Fruit fly (Drosophila melanogaster) whole organism, embryonic: Measurements from ENCODE around the gene Lrch.

Experiments
- CG1024 ChIP-seq: fragments of 200-800 bp; sonication (Bioruptor generic); IDR thresholded peaks from 2 replicates; pipeline ENCODE4 v1.3.6; 2022; ENCODE audit warnings: missing biosample characterization, missing genetic modification characterization
- CG11247 ChIP-seq: fragments of 200-800 bp; sonication (Bioruptor generic); IDR thresholded peaks from 2 replicates; pipeline ENCODE4 v1.3.6; 2022; ENCODE audit warnings: missing biosample characterization, missing genetic modification characterization
- CG11456 ChIP-seq: fragments of 200-800 bp; sonication (Bioruptor generic); IDR thresholded peaks from 3 replicates; pipeline ENCODE4 v1.3.6; 2022; ENCODE audit warnings: missing biosample characterization, missing genetic modification characterization
- CG11695 ChIP-seq: fragments of 200-800 bp; sonication (Bioruptor generic); IDR thresholded peaks from 3 replicates; pipeline ENCODE4 v1.3.6; 2022; ENCODE audit warnings: missing biosample characterization, missing genetic modification characterization
- CG12104 ChIP-seq: fragments of 200-800 bp; sonication (Bioruptor generic); optimal IDR thresholded peaks from 3 replicates; lab custom pipeline; 2016; ENCODE audit warnings: missing biosample characterization, missing genetic modification characterization
- CG14441 ChIP-seq: fragments of 200-800 bp; sonication (Bioruptor generic); IDR thresholded peaks from 2 replicates; pipeline ENCODE4 v1.3.6; 2022; ENCODE audit warnings: missing biosample characterization, missing genetic modification characterization
- CG14860 ChIP-seq: fragments of 200-800 bp; sonication (Bioruptor generic); IDR thresholded peaks from 3 replicates; pipeline ENCODE4 v1.3.6; 2022; ENCODE audit warnings: missing biosample characterization, missing genetic modification characterization; ENCODE audit not compliant: partially characterized antibody
- CG16863 ChIP-seq: fragments of 200-800 bp; sonication (Bioruptor generic); optimal IDR thresholded peaks from 3 replicates; lab custom pipeline; 2016; ENCODE audit warnings: missing biosample characterization, missing genetic modification characterization
- CG31388 ChIP-seq: fragments of 200-800 bp; sonication (Bioruptor generic); optimal IDR thresholded peaks from 2 replicates; lab custom pipeline; 2016; ENCODE audit warnings: missing biosample characterization, missing genetic modification characterization
- CG34224 ChIP-seq: fragments of 200-800 bp; sonication (Bioruptor generic); IDR thresholded peaks from 3 replicates; pipeline ENCODE4 v1.3.6; 2022; ENCODE audit warnings: missing biosample characterization, missing genetic modification characterization; ENCODE audit not compliant: partially characterized antibody
- CG3726 ChIP-seq: fragments of 200-800 bp; sonication (Bioruptor generic); IDR thresholded peaks from 3 replicates; pipeline ENCODE4, ENCODE4 v1.3.6; 2022; ENCODE audit warnings: missing biosample characterization, missing genetic modification characterization
- CG8290 ChIP-seq, 3 experiments: fragments of 200-800 bp; sonication (Bioruptor generic); optimal IDR thresholded peaks; 2 replicates each; lab custom pipeline; 2016 to 2019; ENCODE audit warnings: missing biosample characterization in 3 of 3, missing genetic modification characterization in 3 of 3, mild to moderate bottlenecking in 2 of 3, moderate library complexity in 1 of 3
- CG9437 ChIP-seq: fragments of 200-800 bp; sonication (Bioruptor generic); optimal IDR thresholded peaks from 2 replicates; lab custom pipeline; 2018; ENCODE audit warnings: missing biosample characterization, mild to moderate bottlenecking, missing genetic modification characterization
- CG9876 ChIP-seq: fragments of 200-800 bp; sonication (Bioruptor generic); optimal IDR thresholded peaks from 2 replicates; lab custom pipeline; 2016; ENCODE audit warnings: missing biosample characterization, missing genetic modification characterization
- D19B ChIP-seq: fragments of 200-800 bp; sonication (Bioruptor generic); optimal IDR thresholded peaks from 2 replicates; lab custom pipeline; 2017; ENCODE audit warnings: missing biosample characterization, mild to moderate bottlenecking, missing genetic modification characterization
- Eip74EF ChIP-seq, 2 experiments: fragments of 200-800 bp in 1 of 2; fragments of >200 bp in 1 of 2; sonication (Bioruptor generic) in 1 of 2; optimal IDR thresholded peaks; 2 replicates each; lab custom pipeline; 2017 to 2019; ENCODE audit warnings: missing biosample characterization in 2 of 2, missing genetic modification characterization in 2 of 2, mild to moderate bottlenecking in 1 of 2, moderate library complexity in 1 of 2
- Fer2 ChIP-seq: fragments of 200-800 bp; sonication (Bioruptor generic); optimal IDR thresholded peaks from 2 replicates; lab custom pipeline; 2018; ENCODE audit warnings: missing biosample characterization, mild to moderate bottlenecking, missing genetic modification characterization, moderate library complexity
- Lim3 ChIP-seq: fragments of 200-800 bp; sonication (Bioruptor generic); IDR thresholded peaks from 2 replicates; pipeline ENCODE4 v1.3.6; 2022; ENCODE audit warnings: missing biosample characterization, missing genetic modification characterization
- MESR4 ChIP-seq: fragments of 200-800 bp; sonication (Bioruptor generic); optimal IDR thresholded peaks from 2 replicates; lab custom pipeline; 2018; ENCODE audit warnings: missing biosample characterization, mild to moderate bottlenecking, missing genetic modification characterization, moderate library complexity
- MTF-1 ChIP-seq: fragments of 200-800 bp; sonication (Bioruptor generic); optimal IDR thresholded peaks from 2 replicates; lab custom pipeline; 2018; ENCODE audit warnings: missing biosample characterization, mild to moderate bottlenecking, missing genetic modification characterization, borderline replicate concordance
- Poxn ChIP-seq: fragments of 200-800 bp; sonication (Bioruptor generic); IDR thresholded peaks from 2 replicates; pipeline ENCODE4 v1.3.6; 2022; ENCODE audit warnings: missing biosample characterization, missing genetic modification characterization
- Rfx ChIP-seq: fragments of 200-800 bp; sonication (Bioruptor generic); IDR thresholded peaks from 2 replicates; pipeline ENCODE4 v1.3.6; 2022; ENCODE audit warnings: missing biosample characterization, missing genetic modification characterization
- Scr ChIP-seq: fragments of 200-800 bp; sonication (Bioruptor generic); IDR thresholded peaks from 2 replicates; pipeline ENCODE4 v1.3.6; 2022; ENCODE audit warnings: missing biosample characterization, missing genetic modification characterization; ENCODE audit not compliant: partially characterized antibody
- Sin3A ChIP-seq: fragments of >200 bp; optimal IDR thresholded peaks from 2 replicates; lab custom pipeline; 2018
- Sry-β ChIP-seq: fragments of 200-800 bp; sonication (Bioruptor generic); optimal IDR thresholded peaks from 2 replicates; lab custom pipeline; 2018; ENCODE audit warnings: missing biosample characterization, mild to moderate bottlenecking, missing genetic modification characterization, moderate library complexity
- Stat92E ChIP-seq, 3 experiments: fragments of >200 bp in 2 of 3; fragments of 200-800 bp in 1 of 3; sonication (Bioruptor generic) in 1 of 3; optimal IDR thresholded peaks; 2 replicates each; lab custom pipeline; 2017 to 2019; ENCODE audit warnings: missing biosample characterization in 3 of 3, missing genetic modification characterization in 3 of 3, mild to moderate bottlenecking in 1 of 3, moderate library complexity in 1 of 3
- TFAM ChIP-seq: fragments of 200-800 bp; sonication (Bioruptor generic); optimal IDR thresholded peaks from 2 replicates; lab custom pipeline; 2017; ENCODE audit warnings: missing biosample characterization, missing genetic modification characterization, inconsistent platforms
- cg ChIP-seq: fragments of 200-800 bp; sonication (Bioruptor generic); optimal IDR thresholded peaks from 3 replicates; lab custom pipeline; 2019; ENCODE audit warnings: missing biosample characterization, mild to moderate bottlenecking, missing genetic modification characterization, moderate library complexity
- ci ChIP-seq: fragments of 200-800 bp; sonication (Bioruptor generic); IDR thresholded peaks from 3 replicates; pipeline ENCODE4 v1.3.6; 2022; ENCODE audit warnings: missing biosample characterization, missing genetic modification characterization
- danr ChIP-seq: fragments of 200-800 bp; sonication (Bioruptor generic); IDR thresholded peaks from 2 replicates; pipeline ENCODE4 v1.3.6; 2022; ENCODE audit warnings: missing biosample characterization, missing genetic modification characterization
- dm ChIP-seq: fragments of 200-800 bp; sonication (Bioruptor generic); optimal IDR thresholded peaks from 3 replicates; lab custom pipeline; 2016; ENCODE audit warnings: missing biosample characterization, missing genetic modification characterization
- dmrt11E ChIP-seq: fragments of 200-800 bp; sonication (Bioruptor generic); optimal IDR thresholded peaks from 3 replicates; lab custom pipeline; 2018; ENCODE audit warnings: missing biosample characterization, mild to moderate bottlenecking, missing genetic modification characterization, moderate library complexity
- emc ChIP-seq: fragments of 200-800 bp; sonication (Bioruptor generic); optimal IDR thresholded peaks from 2 replicates; lab custom pipeline; 2016; ENCODE audit warnings: missing biosample characterization, missing genetic modification characterization
- eyg ChIP-seq: fragments of 200-800 bp; sonication (Bioruptor generic); optimal IDR thresholded peaks from 3 replicates; lab custom pipeline; 2016; ENCODE audit warnings: missing biosample characterization, missing genetic modification characterization
- ftz-f1 ChIP-seq: fragments of 200-800 bp; sonication (Bioruptor generic); optimal IDR thresholded peaks from 2 replicates; lab custom pipeline; 2016; ENCODE audit warnings: missing biosample characterization, missing genetic modification characterization
- gem ChIP-seq: fragments of 200-800 bp; sonication (Bioruptor generic); optimal IDR thresholded peaks from 2 replicates; lab custom pipeline; 2019; ENCODE audit warnings: missing biosample characterization, mild to moderate bottlenecking, missing genetic modification characterization, moderate library complexity
- gt ChIP-seq: fragments of 200-800 bp; sonication (Bioruptor generic); IDR thresholded peaks from 2 replicates; pipeline ENCODE4 v1.3.6; 2022; ENCODE audit warnings: missing biosample characterization, missing genetic modification characterization
- jigr1 ChIP-seq: fragments of 200-800 bp; sonication (Bioruptor generic); IDR thresholded peaks from 3 replicates; pipeline ENCODE4 v1.3.6; 2022; ENCODE audit warnings: missing biosample characterization, missing genetic modification characterization
- maf-S ChIP-seq: fragments of 200-800 bp; sonication (Bioruptor generic); optimal IDR thresholded peaks from 2 replicates; lab custom pipeline; 2016; ENCODE audit warnings: missing biosample characterization, missing genetic modification characterization
- onecut ChIP-seq: fragments of 200-800 bp; sonication (Bioruptor generic); IDR thresholded peaks from 2 replicates; pipeline ENCODE4 v1.3.6; 2022; ENCODE audit warnings: missing biosample characterization, missing genetic modification characterization
- pita ChIP-seq: fragments of 200-800 bp; sonication (Bioruptor generic); optimal IDR thresholded peaks from 2 replicates; lab custom pipeline; 2017; ENCODE audit warnings: missing biosample characterization, mild to moderate bottlenecking, missing genetic modification characterization
- rib ChIP-seq: fragments of 200-800 bp; sonication (Bioruptor generic); IDR thresholded peaks from 2 replicates; pipeline ENCODE4 v1.3.6; 2022; ENCODE audit warnings: missing biosample characterization, missing genetic modification characterization
- schlank ChIP-seq: fragments of 200-800 bp; sonication (Bioruptor generic); optimal IDR thresholded peaks from 2 replicates; lab custom pipeline; 2018; ENCODE audit warnings: missing biosample characterization, mild to moderate bottlenecking, missing genetic modification characterization
- sens-2 ChIP-seq: fragments of 200-800 bp; sonication (Bioruptor generic); IDR thresholded peaks from 2 replicates; pipeline ENCODE4 v1.3.6; 2022; ENCODE audit warnings: missing biosample characterization, missing genetic modification characterization
- slou ChIP-seq: fragments of 200-800 bp; sonication (Bioruptor generic); optimal IDR thresholded peaks from 3 replicates; lab custom pipeline; 2016; ENCODE audit warnings: missing biosample characterization, missing genetic modification characterization
- tll ChIP-seq, 2 experiments: fragments of 200-800 bp in 1 of 2; fragments of >200 bp in 1 of 2; sonication (Bioruptor generic) in 1 of 2; optimal IDR thresholded peaks; 2 replicates each; lab custom pipeline; 2017 to 2019; ENCODE audit warnings: missing biosample characterization in 2 of 2, missing genetic modification characterization in 2 of 2, mild to moderate bottlenecking in 1 of 2, moderate library complexity in 1 of 2
- trem ChIP-seq: fragments of 200-800 bp; optimal IDR thresholded peaks from 3 replicates; lab custom pipeline; 2019; ENCODE audit warnings: missing biosample characterization, mild to moderate bottlenecking, missing genetic modification characterization, moderate library complexity
- trh ChIP-seq: fragments of 200-800 bp; sonication (Bioruptor generic); optimal IDR thresholded peaks from 2 replicates; lab custom pipeline; 2016; ENCODE audit warnings: missing biosample characterization, missing genetic modification characterization
- tx ChIP-seq: fragments of 200-800 bp; sonication (Bioruptor generic); optimal IDR thresholded peaks from 2 replicates; lab custom pipeline; 2016; ENCODE audit warnings: missing biosample characterization, missing genetic modification characterization
- unc-4 ChIP-seq: fragments of 200-800 bp; sonication (Bioruptor generic); IDR thresholded peaks from 2 replicates; pipeline ENCODE4 v1.3.6; 2022; ENCODE audit warnings: missing biosample characterization, missing genetic modification characterization; ENCODE audit not compliant: partially characterized antibody

Lrch gene

DNA sequence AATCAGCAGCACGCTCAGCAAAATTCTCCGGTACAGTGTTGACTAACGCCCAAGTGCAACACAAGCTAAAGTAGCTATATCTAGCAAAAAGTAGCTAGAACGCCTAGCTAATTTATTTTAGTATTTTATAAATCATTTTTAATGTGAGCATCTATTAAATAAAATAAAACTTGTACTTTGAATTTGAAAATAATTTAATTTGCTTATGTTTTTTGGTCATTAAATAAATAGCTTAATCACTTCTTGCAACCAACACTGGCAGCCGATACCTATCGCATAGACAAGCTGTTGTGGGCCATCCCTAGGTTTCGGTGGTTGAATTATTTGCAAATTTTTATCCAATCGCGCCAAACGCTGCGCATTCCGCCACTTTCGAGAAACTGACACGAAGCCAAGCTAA, 26.4 kb upstream of the Lrch start, which contains the start of the genes Polr2J and CG15141 (continued):
- peak; percentile 71 for TF ChIP-seq D19B
- no peak for TF ChIP-seq eyg (GFP tag; lab: Kevin White, UChicago)
- no peak for TF ChIP-seq pita (GFP tag; lab: Kevin White, UChicago)
- TF ChIP-seq CG34224 (GFP tag; lab: Robert Waterston, UW), result peak; percentile 83
- peak; percentile 81 for TF ChIP-seq jigr1 (GFP tag; lab: Robert Waterston, UW)
- TF ChIP-seq Sin3A (lab: Kevin White, UChicago), result peak; percentile 94
- peak; percentile 68; the same call in 2 of the 3 replicates for TF ChIP-seq ci
- TF ChIP-seq Stat92E (GFP tag; optimal IDR thresholded peaks at IDR 0.05; lab: Kevin White, UChicago), result no peak
- peak; percentile 23 for TF ChIP-seq MESR4 (GFP tag; lab: Kevin White, UChicago)
- peak; percentile 82 for TF ChIP-seq slou (GFP tag; lab: Kevin White, UChicago)
- peak; percentile 89 for TF ChIP-seq unc-4 (GFP tag; lab: Robert Waterston, UW)
- peak in 1 of 2 experiments; percentile 44 for TF ChIP-seq tll (GFP tag; optimal IDR thresholded peaks at IDR 0.05; lab: Kevin White, UChicago)
- peak; percentile 69 for TF ChIP-seq dm (GFP tag; lab: Kevin White, UChicago)
- TF ChIP-seq CG31388 (GFP tag; lab: Kevin White, UChicago), result peak; percentile 52
- no peak; the same call in 1 of the 2 replicates for TF ChIP-seq CG1024 (GFP tag; lab: Robert Waterston, UW)
- TF ChIP-seq Lim3, result peak; percentile 56; the same call in 1 of the 2 replicates
- TF ChIP-seq schlank (tag; lab: Kevin White, UChicago), result peak; percentile 29
- TF ChIP-seq CG3726, result peak; percentile 68; the same call in 2 of the 3 replicates
- peak; percentile 90 for TF ChIP-seq trem (tag; lab: Kevin White, UChicago)
- peak; percentile 82 for TF ChIP-seq CG11247 (GFP tag; lab: Robert Waterston, UW)
- peak; percentile 41 for TF ChIP-seq CG9876 (GFP tag; lab: Kevin White, UChicago)
- TF ChIP-seq Rfx, result peak; percentile 91
- TF ChIP-seq ftz-f1 (GFP tag; lab: Kevin White, UChicago), result no peak
- TF ChIP-seq rib (GFP tag; lab: Robert Waterston, UW), result peak; percentile 80
- TF ChIP-seq CG11695 (GFP tag; lab: Robert Waterston, UW), result peak; percentile 73; the same call in 2 of the 3 replicates
- peak; percentile 50 for TF ChIP-seq tx (GFP tag; lab: Kevin White, UChicago)
- TF ChIP-seq danr (GFP tag; lab: Robert Waterston, UW), result peak; percentile 79; the same call in 1 of the 2 replicates
- TF ChIP-seq CG8290 (GFP tag; optimal IDR thresholded peaks at IDR 0.05; lab: Kevin White, UChicago), result peak; percentile 78
- TF ChIP-seq CG8290 (tag; optimal IDR thresholded peaks at IDR 0.05; lab: Kevin White, UChicago), result peak in 1 of 2 experiments; percentile 12
- TF ChIP-seq cg, result no peak
- no peak for TF ChIP-seq MTF-1 (GFP tag; lab: Kevin White, UChicago)
- TF ChIP-seq maf-S (GFP tag; lab: Kevin White, UChicago), result peak; percentile 61
- TF ChIP-seq CG9437 (GFP tag; lab: Kevin White, UChicago), result peak; percentile 62
- TF ChIP-seq sens-2, result peak; percentile 56; the same call in 1 of the 2 replicates
- TF ChIP-seq onecut (GFP tag; lab: Robert Waterston, UW), result peak; percentile 48; the same call in 1 of the 2 replicates
- TF ChIP-seq Fer2 (tag; lab: Kevin White, UChicago), result peak; percentile 66
- TF ChIP-seq Scr, result peak; percentile 94
- TF ChIP-seq CG14860, result peak; percentile 75
- TF ChIP-seq dmrt11E (tag; lab: Kevin White, UChicago), result peak; percentile 86
- TF ChIP-seq CG11456 (GFP tag; lab: Robert Waterston, UW), result peak; percentile 91
- TF ChIP-seq CG14441 (GFP tag; lab: Robert Waterston, UW), result peak; percentile 87
- no peak for TF ChIP-seq Eip74EF (GFP tag; optimal IDR thresholded peaks at IDR 0.05; lab: Kevin White, UChicago)
- TF ChIP-seq Poxn (GFP tag; lab: Robert Waterston, UW), result no peak
- TF ChIP-seq TFAM, result peak; percentile 14
- TF ChIP-seq CG16863 (GFP tag; lab: Kevin White, UChicago), result peak; percentile 78
- peak; percentile 93 for TF ChIP-seq Sry-β (GFP tag; lab: Kevin White, UChicago)
- peak; percentile 67; the same call in 1 of the 2 replicates for TF ChIP-seq gt
- TF ChIP-seq trh (GFP tag; lab: Kevin White, UChicago), result peak; percentile 66
- TF ChIP-seq gem (tag; lab: Kevin White, UChicago), result peak; percentile 94
- peak; percentile 56 for TF ChIP-seq CG12104 (GFP tag; lab: Kevin White, UChicago)
- TF ChIP-seq emc, result peak; percentile 29
